Fruit fly (Drosophila melanogaster): ENCODE data around the gene grk.

The grk gene

DNA sequence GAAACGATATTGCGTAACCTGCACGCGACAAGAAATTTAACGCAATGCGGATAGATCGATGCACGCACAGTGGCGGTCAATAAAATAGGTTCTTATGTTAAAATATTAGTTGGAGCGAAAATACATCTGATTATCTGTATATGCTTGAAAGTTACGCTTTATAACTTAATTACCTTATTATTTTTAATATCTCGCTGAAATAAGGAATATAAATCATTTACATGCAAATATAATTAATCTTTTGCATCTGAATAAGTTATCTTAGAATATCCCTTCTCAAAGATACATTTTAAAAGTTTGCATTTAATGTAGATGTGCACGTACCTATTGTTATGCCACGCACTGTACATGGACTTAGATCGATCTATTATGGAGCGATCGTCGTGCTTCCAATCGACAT is 38.3 kb upstream of the grk start (continued):
- TF ChIP-seq CG4424 (GFP tag; optimal IDR thresholded peaks at IDR 0.05) (peak; percentile 44), gsb-n (tag; optimal IDR thresholded peaks at IDR 0.05) (peak; percentile 50), sim (GFP tag; IDR thresholded peaks at IDR 0.05) (no peak), CG6791 (GFP tag; IDR thresholded peaks at IDR 0.05; ENCODE audit: partially characterized antibody) (no peak), vvl (GFP tag; IDR thresholded peaks at IDR 0.05) (0 out of 2 replicates have a peak, but pooled peaks have one; percentile 20), tna (GFP tag; IDR thresholded peaks at IDR 0.05; ENCODE audit: partially characterized antibody) (no peak), CG8924 (tag; optimal IDR thresholded peaks at IDR 0.05) (peak; percentile 40), CG33557 (GFP tag; optimal IDR thresholded peaks at IDR 0.05) (peak; percentile 43), trh (GFP tag; optimal IDR thresholded peaks at IDR 0.05) (no peak), ATbp (GFP tag; optimal IDR thresholded peaks at IDR 0.05) (no peak), CG11456 (GFP tag; IDR thresholded peaks at IDR 0.05) (no peak), trem (tag; optimal IDR thresholded peaks at IDR 0.05) (peak; percentile 49), CHES-1-like (GFP tag; optimal IDR thresholded peaks at IDR 0.05) (no peak), Mad (GFP tag; optimal IDR thresholded peaks at IDR 0.05) (no peak), CG18599 (GFP tag; optimal IDR thresholded peaks at IDR 0.05) (no peak), Meics (GFP tag; optimal IDR thresholded peaks at IDR 0.05) (no peak), E2f1 (GFP tag; IDR thresholded peaks at IDR 0.05) (no peak), Awh (GFP tag; IDR thresholded peaks at IDR 0.05) (0 out of 2 replicates have a peak, but pooled peaks have one; percentile 15), CG1529 (GFP tag; optimal IDR thresholded peaks at IDR 0.05) (peak; percentile 10), CG4820 (GFP tag; optimal IDR thresholded peaks at IDR 0.05) (peak; percentile 50), CG11696 (GFP tag; IDR thresholded peaks at IDR 0.05) (peak; percentile 39; the same call in 1 of the 2 replicates), CG2712 (tag; optimal IDR thresholded peaks at IDR 0.05) (peak; percentile 72), ac (GFP tag; optimal IDR thresholded peaks at IDR 0.05) (no peak), CG17912 (GFP tag; optimal IDR thresholded peaks at IDR 0.05) (no peak), CG12769 (tag; optimal IDR thresholded peaks at IDR 0.05) (no peak), CG9437 (GFP tag; optimal IDR thresholded peaks at IDR 0.05) (peak; percentile 9), D (optimal IDR thresholded peaks at IDR 0.05) (no peak), D (GFP tag; optimal IDR thresholded peaks at IDR 0.05) (peak; percentile 46), dan (GFP tag; IDR thresholded peaks at IDR 0.05) (no peak), pros (GFP tag; optimal IDR thresholded peaks at IDR 0.05) (no peak), CG7271 (tag; optimal IDR thresholded peaks at IDR 0.05) (no peak), Tbp (GFP tag; optimal IDR thresholded peaks at IDR 0.05) (no peak), Doc2 (GFP tag; IDR thresholded peaks at IDR 0.05) (no peak), Dfd (GFP tag; optimal IDR thresholded peaks at IDR 0.05) (no peak), CG17829 (tag; optimal IDR thresholded peaks at IDR 0.05) (peak; percentile 64), sd (tag; optimal IDR thresholded peaks at IDR 0.05) (no peak), CG13424 (tag; optimal IDR thresholded peaks at IDR 0.05) (peak; percentile 31), az2 (GFP tag; optimal IDR thresholded peaks at IDR 0.05) (peak; percentile 14), Hr3 (GFP tag; optimal IDR thresholded peaks at IDR 0.05) (peak; percentile 15), CG12391 (tag; optimal IDR thresholded peaks at IDR 0.05) (peak; percentile 38), CG9817 (tag; optimal IDR thresholded peaks at IDR 0.05) (no peak), NFAT (GFP tag; IDR thresholded peaks at IDR 0.05) (no peak), Dll (GFP tag; IDR thresholded peaks at IDR 0.05; ENCODE audit: partially characterized antibody) (no peak), ttk (GFP tag; IDR thresholded peaks at IDR 0.05) (no peak), peb (GFP tag; IDR thresholded peaks at IDR 0.05) (no peak), CG6765 (GFP tag; optimal IDR thresholded peaks at IDR 0.05) (no peak), CG9215 (GFP tag; IDR thresholded peaks at IDR 0.05) (no peak), CG18262 (tag; optimal IDR thresholded peaks at IDR 0.05) (peak; percentile 72), Blimp-1 (GFP tag; optimal IDR thresholded peaks at IDR 0.05) (peak; percentile 56), ham (GFP tag; IDR thresholded peaks at IDR 0.05) (no peak), CG6254 (GFP tag; optimal IDR thresholded peaks at IDR 0.05) (peak; percentile 29), Spps (tag; optimal IDR thresholded peaks at IDR 0.05) (peak; percentile 38)

All from whole organism, embryonic.